Worm (Caenorhabditis elegans): ENCODE measurements around the gene ZK593.2.

ZK593.2 gene

DNA sequence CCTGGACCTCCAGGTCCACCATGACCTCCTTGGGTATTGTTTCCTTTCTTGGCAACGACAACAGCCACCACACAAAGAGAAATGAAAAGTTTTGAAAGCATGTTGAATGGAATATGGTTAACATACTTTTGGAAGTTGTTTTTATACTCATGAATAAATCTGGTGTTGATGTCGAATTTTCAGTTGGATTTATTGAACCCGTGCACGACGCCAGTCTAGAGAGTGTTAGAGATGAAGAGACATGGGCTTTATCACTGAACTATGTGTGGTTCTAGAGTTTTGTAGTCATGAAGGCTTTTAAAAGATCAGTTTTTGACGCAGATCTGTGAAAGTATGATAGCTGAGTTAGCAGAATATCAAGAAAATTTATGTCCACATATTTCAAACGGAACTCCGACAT lies 18.9 kb upstream of the ZK593.2 start, which contains the start of gene srlf-14:
Gene srlf-14 (minus strand): TSS at position 101 of the 400 bp plus-strand sequence.
- no peak for TF ChIP-seq nhr-12 (tag; optimal IDR thresholded peaks at IDR 0.05)
- no peak for TF ChIP-seq unc-62 (GFP tag; optimal IDR thresholded peaks at IDR 0.05)
- TF ChIP-seq fkh-10 (GFP tag; optimal IDR thresholded peaks at IDR 0.05), result no peak
- no peak for TF ChIP-seq lsy-12 (tag; optimal IDR thresholded peaks at IDR 0.05)
- no peak for TF ChIP-seq nhr-76 (tag; optimal IDR thresholded peaks at IDR 0.05)
- TF ChIP-seq nhr-11 (tag; optimal IDR thresholded peaks at IDR 0.05), result no peak
- no peak for TF ChIP-seq egl-5 (tag; optimal IDR thresholded peaks at IDR 0.05)
- TF ChIP-seq tbx-2 (tag; optimal IDR thresholded peaks at IDR 0.05), result no peak
- no peak for TF ChIP-seq ceh-82 (tag; optimal IDR thresholded peaks at IDR 0.05)
- no peak for TF ChIP-seq nfya-1 (tag; optimal IDR thresholded peaks at IDR 0.05; ENCODE audit: insufficient read depth)
- no peak for TF ChIP-seq ztf-4 (tag; optimal IDR thresholded peaks at IDR 0.05)
- no peak for TF ChIP-seq snpc-4 (tag; optimal IDR thresholded peaks at IDR 0.05)
- no peak for TF ChIP-seq daf-12 (tag; optimal IDR thresholded peaks at IDR 0.05)
- no peak for TF ChIP-seq elt-1 (tag; optimal IDR thresholded peaks at IDR 0.05)
- TF ChIP-seq ceh-28 (tag; optimal IDR thresholded peaks at IDR 0.05), result no peak

DNA sequence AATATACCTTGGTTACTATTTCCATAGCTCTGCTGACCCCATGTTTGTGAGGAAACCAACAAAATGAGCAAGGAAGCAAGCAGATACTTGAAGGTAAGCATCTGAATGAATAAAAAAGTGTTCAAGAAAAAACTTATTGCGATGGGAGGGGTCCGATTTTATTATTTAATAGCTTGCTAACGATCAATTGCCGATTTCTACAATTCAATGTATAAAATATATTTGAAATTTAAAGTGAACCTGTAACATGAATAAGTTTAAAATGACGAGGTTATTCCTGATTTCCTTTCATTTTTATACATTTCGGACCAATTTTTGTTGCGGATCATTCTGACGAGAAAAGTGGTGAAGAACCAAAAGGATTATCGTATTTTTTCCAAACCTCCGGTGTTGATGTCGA lies 16.7 kb upstream of the ZK593.2 start, which contains the start of gene srlf-13:
Gene srlf-13 (minus strand): TSS at position 101 of the 400 bp plus-strand sequence.
- no peak for TF ChIP-seq skn-1 (tag; optimal IDR thresholded peaks at IDR 0.05)
- TF ChIP-seq elt-1 (tag; optimal IDR thresholded peaks at IDR 0.05), result no peak
- TF ChIP-seq zag-1 (tag; optimal IDR thresholded peaks at IDR 0.05), result no peak
- no peak for TF ChIP-seq lsy-12 (tag; optimal IDR thresholded peaks at IDR 0.05)
- no peak for TF ChIP-seq nhr-25 (tag; optimal IDR thresholded peaks at IDR 0.05)
- no peak for TF ChIP-seq nhr-23 (tag; optimal IDR thresholded peaks at IDR 0.05)
- TF ChIP-seq sea-2 (GFP tag; optimal IDR thresholded peaks at IDR 0.05), result no peak
- no peak for TF ChIP-seq nhr-77 (tag; optimal IDR thresholded peaks at IDR 0.05)
- no peak for TF ChIP-seq nhr-237 (tag; optimal IDR thresholded peaks at IDR 0.05)
- TF ChIP-seq daf-12 (tag; optimal IDR thresholded peaks at IDR 0.05), result no peak
- no peak for TF ChIP-seq nhr-12 (tag; optimal IDR thresholded peaks at IDR 0.05)
- TF ChIP-seq ztf-4 (tag; optimal IDR thresholded peaks at IDR 0.05), result no peak

- TF ChIP-seq egl-5 (tag; optimal IDR thresholded peaks at IDR 0.05) (no peak), ama-1 (optimal IDR thresholded peaks at IDR 0.05) (no peak), eor-1 (tag; optimal IDR thresholded peaks at IDR 0.05) (no peak), fkh-10 (GFP tag; optimal IDR thresholded peaks at IDR 0.05) (no peak), daf-12 (tag; optimal IDR thresholded peaks at IDR 0.05) (no peak), snpc-4 (tag; optimal IDR thresholded peaks at IDR 0.05) (no peak), lin-39 (tag; optimal IDR thresholded peaks at IDR 0.05) (no peak), pha-4 (tag; optimal IDR thresholded peaks at IDR 0.05) (no peak), ztf-4 (tag; optimal IDR thresholded peaks at IDR 0.05) (no peak), nhr-25 (tag; optimal IDR thresholded peaks at IDR 0.05) (no peak), unc-62 (GFP tag; optimal IDR thresholded peaks at IDR 0.05) (no peak), nhr-43 (tag; optimal IDR thresholded peaks at IDR 0.05; ENCODE audit: poor library complexity, severe bottlenecking) (no peak)
Measured at ce11 chrIV:10898160-10898559, 15.0 kb upstream of the ZK593.2 start.

ce11 chrIV:10899091-10899490 lies 14.1 kb upstream of the ZK593.2 start, which contains the start of the genes F13E9.9 and F13E9.19:
F13E9.9 (minus strand) TSS chrIV:10899191.
F13E9.19 (plus strand) TSS chrIV:10899406.
- TF ChIP-seq nhr-12 (tag; optimal IDR thresholded peaks at IDR 0.05) (no peak), fkh-10 (GFP tag; optimal IDR thresholded peaks at IDR 0.05) (no peak), nfya-1 (tag; optimal IDR thresholded peaks at IDR 0.05; ENCODE audit: insufficient read depth) (no peak), ztf-11 (tag; optimal IDR thresholded peaks at IDR 0.05) (no peak), aly-2 (tag; optimal IDR thresholded peaks at IDR 0.05) (no peak), jun-1 (tag; optimal IDR thresholded peaks at IDR 0.05) (no peak), nhr-77 (tag; optimal IDR thresholded peaks at IDR 0.05) (no peak), unc-39 (tag; optimal IDR thresholded peaks at IDR 0.05) (no peak), daf-12 (tag; optimal IDR thresholded peaks at IDR 0.05) (no peak), nhr-28 (tag; optimal IDR thresholded peaks at IDR 0.05) (no peak), ZK546.5 (tag; optimal IDR thresholded peaks at IDR 0.05) (no peak), ceh-82 (tag; optimal IDR thresholded peaks at IDR 0.05) (no peak), nhr-25 (tag; optimal IDR thresholded peaks at IDR 0.05) (no peak), lin-15B (tag; optimal IDR thresholded peaks at IDR 0.05) (no peak), elt-2 (tag; optimal IDR thresholded peaks at IDR 0.05) (no peak)

ce11 chrIV:10900083-10900482 lies 13.1 kb upstream of the ZK593.2 start, which contains the start of gene srlf-30:
srlf-30 (plus strand) TSS chrIV:10900383.
- TF ChIP-seq nhr-23 (tag; optimal IDR thresholded peaks at IDR 0.05) (no peak), zag-1 (tag; optimal IDR thresholded peaks at IDR 0.05) (no peak), egl-27 (tag; optimal IDR thresholded peaks at IDR 0.05) (no peak)

Measured in whole organism, L3 larva.